Fruit fly (Drosophila melanogaster) ovary, adult (tissue): ENCODE data around the gene Akr1B.
"Not testable (repeated sequence)": the region's sequence is repeated elsewhere in the genome, so short reads cannot be mapped to it uniquely, and the experiment has no call there.

ENCODE experiments used
- CG17801 ChIP-seq: fragments of 200-800 bp; optimal IDR thresholded peaks from 2 replicates; lab custom pipeline; 2019; ENCODE audit warnings: missing biosample characterization, mild to moderate bottlenecking, missing genetic modification characterization, moderate library complexity; ENCODE audit not compliant: partially characterized antibody

Gene Akr1B

DNA sequence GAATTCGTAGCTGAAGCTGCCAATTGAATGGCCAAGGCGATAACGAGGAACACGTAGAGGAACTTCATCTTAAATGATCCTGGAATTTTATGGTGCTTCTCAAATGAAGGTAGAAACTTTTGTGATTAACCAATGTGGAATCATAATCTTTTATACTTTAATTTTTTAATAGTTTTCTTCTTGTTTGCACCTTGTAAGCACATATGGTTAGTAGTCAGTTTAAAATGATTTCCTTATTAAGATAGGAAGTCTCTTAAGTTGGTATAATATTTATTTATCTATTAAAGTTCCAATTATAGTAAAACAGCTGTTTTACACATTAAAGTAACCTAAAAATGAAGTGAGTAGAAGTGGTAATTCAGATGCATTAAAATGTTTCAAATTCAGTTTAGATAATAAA lies 43.3 kb downstream of the Akr1B start, which contains the start of gene CG43391:
Gene CG43391, minus strand, starts transcription at position 101 of the 400 bp plus-strand sequence.
- TF ChIP-seq CG17801 (GFP tag; lab: Kevin White, UChicago): no peak

DNA sequence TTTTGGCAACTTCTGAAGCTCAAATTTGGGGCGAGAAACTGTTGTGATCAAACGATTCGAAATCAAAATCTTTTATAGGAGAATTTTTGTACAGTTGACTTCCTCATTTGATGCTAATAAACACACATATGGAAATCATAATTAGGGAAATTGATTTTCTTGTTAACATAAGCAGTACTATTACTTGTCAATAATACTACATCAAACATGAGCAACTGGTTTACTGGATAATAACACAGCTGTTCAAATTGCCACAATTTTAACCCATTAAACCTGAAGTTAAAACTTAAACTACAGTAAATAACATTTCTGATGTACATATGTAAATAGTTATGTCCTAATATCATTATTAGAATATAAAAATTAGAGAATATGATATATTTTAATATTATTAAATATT lies 44.3 kb downstream of the Akr1B start, which contains the start of gene CG43390:
Gene CG43390, minus strand, starts transcription at position 32 of the 400 bp plus-strand sequence.
- no peak for TF ChIP-seq CG17801 (GFP tag; lab: Kevin White, UChicago)

- no peak for TF ChIP-seq CG17801 (GFP tag; lab: Kevin White, UChicago)
Measured at dm6 chr3L:11578847-11579246, 45.3 kb downstream of the Akr1B start.

- no peak for TF ChIP-seq CG17801 (GFP tag; lab: Kevin White, UChicago)
Measured at dm6 chr3L:11578211-11578673, 45.9 kb downstream of the Akr1B start, which contains the start of gene CG33270. Gene CG33270 (minus strand): TSS chr3L:11578623.

dm6 chr3L:11577395-11577794 lies 46.8 kb downstream of the Akr1B start, which contains the start of gene CG33271:
Gene CG33271 (minus strand): TSS chr3L:11577495.
- no peak for TF ChIP-seq CG17801 (GFP tag; lab: Kevin White, UChicago)

DNA sequence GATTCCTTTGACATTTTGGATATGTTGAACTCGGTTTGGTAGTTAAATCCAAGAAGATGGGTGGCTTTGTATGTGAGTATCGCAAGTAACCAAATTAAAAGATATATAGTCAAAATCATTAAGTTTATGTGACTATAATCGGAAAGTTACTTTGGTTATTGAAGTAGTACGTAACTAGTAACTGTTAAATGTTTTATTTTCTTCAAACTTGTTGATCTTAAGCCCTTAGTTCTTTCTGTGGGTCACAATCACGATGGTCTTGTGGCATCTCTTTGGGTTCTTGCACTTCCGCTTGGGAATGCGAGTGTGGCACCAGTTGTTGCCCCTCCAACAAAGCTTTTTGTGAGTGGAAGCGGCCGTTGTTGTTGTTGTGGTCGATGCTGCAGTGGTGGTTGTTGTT lies 47.2 kb downstream of the Akr1B start, which contains the start of gene CG33489:
Gene CG33489, minus strand, starts transcription at position 101 of the 400 bp plus-strand sequence.
- not testable (repeated sequence) for TF ChIP-seq CG17801 (GFP tag; lab: Kevin White, UChicago)

DNA sequence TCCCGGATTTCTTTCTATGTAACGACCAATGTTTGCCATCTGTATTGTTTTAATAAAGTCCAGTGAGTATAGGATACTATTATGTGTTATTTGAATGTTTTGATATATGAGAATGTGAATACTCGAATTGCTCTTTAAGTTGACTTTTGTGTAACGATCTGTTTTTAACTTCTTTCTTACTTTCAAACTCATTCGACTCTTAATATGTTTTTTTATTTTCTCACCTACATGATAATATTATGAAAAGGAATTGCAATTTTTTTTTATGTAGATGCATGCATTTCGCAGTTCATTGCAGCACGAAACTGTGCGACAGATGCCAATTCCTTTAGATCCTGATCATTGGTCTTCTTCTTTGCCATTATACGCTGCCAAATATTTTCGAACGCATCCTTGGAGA lies 49.6 kb downstream of the Akr1B start, which contains the start of gene CG33490:
Gene CG33490, minus strand, starts transcription at position 101 of the 400 bp plus-strand sequence.
- TF ChIP-seq CG17801 (GFP tag; lab: Kevin White, UChicago): no peak
